Worm (Caenorhabditis elegans): ENCODE data around the gene clec-144.

DNA sequence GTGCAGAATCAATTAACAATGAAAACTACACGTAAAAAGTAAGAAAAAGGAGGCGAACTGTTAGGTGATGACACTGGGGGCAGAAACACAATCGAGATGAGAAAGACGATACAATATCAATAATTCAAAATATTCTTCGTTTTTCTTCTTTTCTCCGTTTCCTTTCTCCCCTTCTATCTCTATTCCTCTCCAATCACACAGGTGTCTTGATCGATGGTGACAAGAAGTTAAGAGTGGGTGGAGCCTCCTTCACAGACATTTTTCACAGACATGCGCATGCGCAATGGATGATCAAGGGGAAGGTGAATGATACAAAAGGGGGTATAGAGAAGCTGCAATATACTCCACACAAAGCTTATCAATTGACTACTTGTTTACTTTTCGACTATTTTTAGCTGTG, 22.4 kb upstream of the clec-144 start:
- TF ChIP-seq nhr-23 (tag; optimal IDR thresholded peaks at IDR 0.05), result no peak
- TF ChIP-seq ceh-82 (tag; optimal IDR thresholded peaks at IDR 0.05), result no peak
- no peak for TF ChIP-seq ZK546.5 (tag; optimal IDR thresholded peaks at IDR 0.05)
